Worm (Caenorhabditis elegans) whole organism, mixed stage, embryonic: ENCODE data around the gene Y57E12AR.1.

Source experiments
- blmp-1 ChIP-seq: fragments of 150-350 bp; optimal IDR thresholded peaks from 2 replicates; lab custom pipeline; 2014; ENCODE audit warnings: missing biosample characterization, missing genetic modification characterization
- ceh-83 ChIP-seq: fragments of 200-800 bp; sonication (Bioruptor generic); optimal IDR thresholded peaks from 2 replicates; lab custom pipeline; 2018; ENCODE audit warnings: mild to moderate bottlenecking, missing genetic modification characterization, missing compliant biosample characterization
- ces-1 ChIP-seq: fragments of 150-350 bp; optimal IDR thresholded peaks from 2 replicates; lab custom pipeline; 2014; ENCODE audit warnings: missing biosample characterization, missing genetic modification reagents, missing genetic modification characterization
- drap-1 ChIP-seq: fragments of 200-800 bp; sonication (Bioruptor generic); optimal IDR thresholded peaks from 3 replicates; lab custom pipeline; 2018; ENCODE audit warnings: mild to moderate bottlenecking, missing genetic modification characterization, missing compliant biosample characterization
- elt-3 ChIP-seq: fragments of 150-350 bp; optimal IDR thresholded peaks from 2 replicates; lab custom pipeline; 2014; ENCODE audit warnings: missing biosample characterization, missing genetic modification characterization
- lsy-2 ChIP-seq: fragments of 150-350 bp; optimal IDR thresholded peaks from 2 replicates; lab custom pipeline; 2014; ENCODE audit warnings: missing biosample characterization, missing genetic modification characterization
- mab-5 ChIP-seq: fragments of 150-350 bp; optimal IDR thresholded peaks from 2 replicates; lab custom pipeline; 2014; ENCODE audit warnings: missing biosample characterization, missing genetic modification characterization
- nhr-12 ChIP-seq: fragments of 150-350 bp; optimal IDR thresholded peaks from 2 replicates; lab custom pipeline; 2014; ENCODE audit warnings: missing biosample characterization, missing genetic modification characterization
- nhr-237 ChIP-seq: fragments of 150-350 bp; optimal IDR thresholded peaks from 2 replicates; lab custom pipeline; 2014; ENCODE audit warnings: missing biosample characterization, missing genetic modification characterization
- nhr-76 ChIP-seq: sonication (generic microtip); optimal IDR thresholded peaks from 2 replicates; lab custom pipeline; 2017; ENCODE audit warnings: missing biosample characterization, missing genetic modification characterization
- sem-2 ChIP-seq: fragments of 200-800 bp; sonication (Bioruptor generic); optimal IDR thresholded peaks from 2 replicates; lab custom pipeline; 2018; ENCODE audit warnings: mild to moderate bottlenecking, missing genetic modification characterization, missing compliant biosample characterization
- unc-120 ChIP-seq: sonication (generic microtip); optimal IDR thresholded peaks from 2 replicates; lab custom pipeline; 2017; ENCODE audit warnings: missing genetic modification characterization, missing compliant biosample characterization; ENCODE audit not compliant: poor library complexity, severe bottlenecking
- unc-62 ChIP-seq: fragments of 150-350 bp; optimal IDR thresholded peaks from 2 replicates; lab custom pipeline; 2014; ENCODE audit warnings: missing biosample characterization, missing genetic modification reagents, missing genetic modification characterization
- ztf-11 ChIP-seq: fragments of 150-350 bp; optimal IDR thresholded peaks from 2 replicates; lab custom pipeline; 2014; ENCODE audit warnings: missing biosample characterization, missing genetic modification characterization

- TF ChIP-seq nhr-12 (tag; lab: Kevin White, UChicago) (no peak), mab-5 (tag; lab: Kevin White, UChicago) (no peak), nhr-76 (tag; lab: Kevin White, UChicago) (no peak), unc-62 (GFP tag; lab: Kevin White, UChicago) (no peak), ztf-11 (tag; lab: Kevin White, UChicago) (no peak), blmp-1 (no peak), ceh-83 (GFP tag; lab: Kevin White, UChicago) (no peak), drap-1 (GFP tag; lab: Kevin White, UChicago) (no peak), sem-2 (GFP tag; lab: Kevin White, UChicago) (no peak), unc-120 (tag; lab: Kevin White, UChicago) (no peak), lsy-2 (no peak), elt-3 (no peak), ces-1 (GFP tag; lab: Kevin White, UChicago) (no peak), nhr-237 (no peak)
These were observed 31.1 kb upstream of the Y57E12AR.1 start for ce11 chrV:7096129-7096730.
